Worm (Caenorhabditis elegans) whole organism, L1 larva: Measurements from ENCODE around the gene srh-22.
"Not testable (repeated sequence)": the region's sequence is repeated elsewhere in the genome, so short reads cannot be mapped to it uniquely, and the experiment has no call there.

ENCODE experiments used
- F16B12.6 ChIP-seq: fragments of 150-350 bp; optimal IDR thresholded peaks from 2 replicates; lab custom pipeline; 2014; ENCODE audit warnings: missing biosample characterization, missing genetic modification characterization
- blmp-1 ChIP-seq: fragments of 150-350 bp; optimal IDR thresholded peaks from 2 replicates; lab custom pipeline; 2014; ENCODE audit warnings: missing biosample characterization, missing genetic modification characterization
- ceh-88 ChIP-seq: fragments of 200-800 bp; sonication (Bioruptor generic); IDR thresholded peaks from 2 replicates; pipeline ENCODE4 v1.3.6; 2022; ENCODE audit warnings: missing genetic modification characterization, missing compliant biosample characterization
- ceh-90 ChIP-seq: sonication (generic microtip); optimal IDR thresholded peaks from 2 replicates; lab custom pipeline; 2016; ENCODE audit warnings: missing genetic modification characterization, missing compliant biosample characterization
- ces-1 ChIP-seq: fragments of 150-350 bp; optimal IDR thresholded peaks from 2 replicates; lab custom pipeline; 2014; ENCODE audit warnings: missing biosample characterization, missing genetic modification reagents, missing genetic modification characterization
- dpl-1 ChIP-seq, 3 experiments: fragments of 150-350 bp in 2 of 3; sonication (generic microtip) in 1 of 3; optimal IDR thresholded peaks; 2 replicates each; lab custom pipeline; 2014 to 2017; ENCODE audit warnings: missing biosample characterization in 3 of 3, missing genetic modification characterization in 3 of 3, missing genetic modification reagents in 3 of 3
- efl-1 ChIP-seq, 4 experiments: fragments of 150-350 bp; optimal IDR thresholded peaks in 3 of 4; peaks in 1 of 4; 1 replicate in 1 of 4; 2 replicates in 3 of 4; lab custom pipeline; 2014; ENCODE audit warnings: missing biosample characterization in 2 of 4, missing genetic modification characterization in 2 of 4, missing genetic modification reagents in 2 of 4
- egl-27 ChIP-seq, 2 experiments: fragments of 150-350 bp in 1 of 2; sonication (generic microtip); optimal IDR thresholded peaks; 3 replicates each; lab custom pipeline; 2017 to 2018; ENCODE audit warnings: missing biosample characterization in 2 of 2, missing genetic modification characterization in 2 of 2, missing genetic modification reagents in 2 of 2
- elt-3 ChIP-seq, 6 experiments: fragments of 150-350 bp in 1 of 6; sonication (generic microtip); optimal IDR thresholded peaks; 2 replicates each; lab custom pipeline; 2017 to 2018; ENCODE audit warnings: missing biosample characterization in 6 of 6, missing genetic modification characterization in 6 of 6, inconsistent platforms in 1 of 6
- fkh-4 ChIP-seq: sonication (generic microtip); optimal IDR thresholded peaks from 2 replicates; lab custom pipeline; 2016; ENCODE audit warnings: missing compliant biosample characterization, missing genetic modification characterization, borderline replicate concordance
- fkh-8 ChIP-seq: sonication (generic microtip); optimal IDR thresholded peaks from 2 replicates; lab custom pipeline; 2016; ENCODE audit warnings: mild to moderate bottlenecking, missing genetic modification characterization, missing compliant biosample characterization
- hlh-17 ChIP-seq: fragments of 200-800 bp; sonication (Bioruptor generic); optimal IDR thresholded peaks from 2 replicates; lab custom pipeline; 2018; ENCODE audit warnings: missing genetic modification characterization, mild to moderate bottlenecking, missing compliant biosample characterization, moderate library complexity, borderline replicate concordance
- irx-1 ChIP-seq: sonication (generic microtip); optimal IDR thresholded peaks from 2 replicates; lab custom pipeline; 2016; ENCODE audit warnings: missing genetic modification characterization, missing compliant biosample characterization
- isw-1 ChIP-seq: fragments of 200-800 bp; sonication (Bioruptor generic); IDR thresholded peaks from 2 replicates; pipeline ENCODE4 v1.3.6; 2022; ENCODE audit warnings: missing genetic modification characterization, missing compliant biosample characterization
- lin-14 ChIP-seq: fragments of 200-800 bp; sonication (Bioruptor generic); optimal IDR thresholded peaks from 2 replicates; lab custom pipeline; 2018; ENCODE audit warnings: mild to moderate bottlenecking, missing genetic modification characterization, moderate library complexity, missing compliant biosample characterization
- lin-35 ChIP-seq, 2 experiments: fragments of 150-350 bp; optimal IDR thresholded peaks; 2 replicates each; lab custom pipeline; 2014; ENCODE audit warnings: missing biosample characterization in 2 of 2, missing genetic modification characterization in 2 of 2, missing genetic modification reagents in 2 of 2
- lin-39 ChIP-seq: fragments of 150-350 bp; optimal IDR thresholded peaks from 2 replicates; lab custom pipeline; 2014; ENCODE audit warnings: missing biosample characterization, missing genetic modification reagents, missing genetic modification characterization
- nhr-11 ChIP-seq: fragments of 150-350 bp; optimal IDR thresholded peaks from 2 replicates; lab custom pipeline; 2014; ENCODE audit warnings: missing biosample characterization, missing genetic modification characterization
- nhr-19 ChIP-seq: fragments of 200-800 bp; sonication (Bioruptor generic); conservative IDR thresholded peaks from 2 replicates; pipeline ENCODE4 v1.3.6; 2022; ENCODE audit warnings: missing genetic modification characterization, missing compliant biosample characterization
- nhr-20 ChIP-seq: sonication (generic microtip); optimal IDR thresholded peaks from 2 replicates; lab custom pipeline; 2016; ENCODE audit warnings: mild to moderate bottlenecking, missing genetic modification characterization, missing compliant biosample characterization
- nhr-237 ChIP-seq: fragments of 150-350 bp; optimal IDR thresholded peaks from 2 replicates; lab custom pipeline; 2014; ENCODE audit warnings: missing biosample characterization, missing genetic modification characterization
- nhr-47 ChIP-seq: sonication (generic microtip); optimal IDR thresholded peaks from 2 replicates; lab custom pipeline; 2016; ENCODE audit warnings: mild to moderate bottlenecking, missing genetic modification characterization, moderate library complexity, missing compliant biosample characterization
- nhr-71 ChIP-seq: sonication (generic microtip); optimal IDR thresholded peaks from 2 replicates; lab custom pipeline; 2016; ENCODE audit warnings: mild to moderate bottlenecking, missing genetic modification characterization, moderate library complexity, missing compliant biosample characterization
- nhr-76 ChIP-seq: sonication (generic microtip); optimal IDR thresholded peaks from 2 replicates; lab custom pipeline; 2017; ENCODE audit warnings: missing biosample characterization, missing genetic modification characterization
- nhr-77 ChIP-seq: fragments of 150-350 bp; optimal IDR thresholded peaks from 2 replicates; lab custom pipeline; 2014; ENCODE audit warnings: missing biosample characterization, missing genetic modification characterization
- nhr-84 ChIP-seq: sonication (generic microtip); optimal IDR thresholded peaks from 2 replicates; lab custom pipeline; 2017; ENCODE audit warnings: missing biosample characterization, missing genetic modification characterization
- nhr-85 ChIP-seq: sonication (generic microtip); peaks from one replicate; lab custom pipeline; 2016; ENCODE audit warnings: missing genetic modification characterization, inconsistent platforms, missing compliant biosample characterization
- nhr-90 ChIP-seq: sonication (generic microtip); optimal IDR thresholded peaks from 2 replicates; lab custom pipeline; 2016; ENCODE audit warnings: mild to moderate bottlenecking, missing genetic modification characterization, missing compliant biosample characterization; ENCODE audit not compliant: poor library complexity
- pax-3 ChIP-seq: fragments of 200-800 bp; sonication (Bioruptor generic); optimal IDR thresholded peaks from 2 replicates; lab custom pipeline; 2018; ENCODE audit warnings: mild to moderate bottlenecking, missing genetic modification characterization, moderate library complexity, missing compliant biosample characterization
- skn-1 ChIP-seq: fragments of 150-350 bp; optimal IDR thresholded peaks from 2 replicates; lab custom pipeline; 2014; ENCODE audit warnings: missing biosample characterization, missing genetic modification characterization
- snpc-4 ChIP-seq: fragments of 150-350 bp; optimal IDR thresholded peaks from 2 replicates; lab custom pipeline; 2014; ENCODE audit warnings: missing biosample characterization, missing genetic modification characterization
- snu-23 ChIP-seq: sonication (generic microtip); optimal IDR thresholded peaks from 2 replicates; lab custom pipeline; 2016; ENCODE audit warnings: missing genetic modification characterization, missing compliant biosample characterization
- sox-4 ChIP-seq: sonication (generic microtip); optimal IDR thresholded peaks from 2 replicates; lab custom pipeline; 2016; ENCODE audit warnings: missing genetic modification characterization, missing compliant biosample characterization
- sptf-1 ChIP-seq: fragments of 150-350 bp; optimal IDR thresholded peaks from 2 replicates; lab custom pipeline; 2014; ENCODE audit warnings: missing biosample characterization, missing genetic modification characterization
- swsn-7 ChIP-seq: sonication (generic microtip); optimal IDR thresholded peaks from 2 replicates; lab custom pipeline; 2016; ENCODE audit warnings: missing genetic modification characterization, missing compliant biosample characterization
- tbx-2 ChIP-seq: sonication (generic microtip); optimal IDR thresholded peaks from 2 replicates; lab custom pipeline; 2016; ENCODE audit warnings: missing genetic modification characterization, missing compliant biosample characterization
- unc-130 ChIP-seq: fragments of 150-350 bp; optimal IDR thresholded peaks from 2 replicates; lab custom pipeline; 2017; ENCODE audit warnings: missing biosample characterization, missing genetic modification characterization, inconsistent platforms
- unc-62 ChIP-seq: fragments of 150-350 bp; optimal IDR thresholded peaks from 2 replicates; lab custom pipeline; 2014; ENCODE audit warnings: missing biosample characterization, missing genetic modification reagents, missing genetic modification characterization
- unc-86 ChIP-seq: sonication (generic microtip); optimal IDR thresholded peaks from 2 replicates; lab custom pipeline; 2016; ENCODE audit warnings: missing genetic modification characterization, missing compliant biosample characterization
- xbp-1 ChIP-seq: sonication (generic microtip); optimal IDR thresholded peaks from 2 replicates; lab custom pipeline; 2016; ENCODE audit warnings: missing genetic modification characterization, missing compliant biosample characterization
- ztf-4 ChIP-seq: fragments of 150-350 bp; optimal IDR thresholded peaks from 2 replicates; lab custom pipeline; 2014; ENCODE audit warnings: missing biosample characterization, missing genetic modification characterization

The srh-22 gene

DNA sequence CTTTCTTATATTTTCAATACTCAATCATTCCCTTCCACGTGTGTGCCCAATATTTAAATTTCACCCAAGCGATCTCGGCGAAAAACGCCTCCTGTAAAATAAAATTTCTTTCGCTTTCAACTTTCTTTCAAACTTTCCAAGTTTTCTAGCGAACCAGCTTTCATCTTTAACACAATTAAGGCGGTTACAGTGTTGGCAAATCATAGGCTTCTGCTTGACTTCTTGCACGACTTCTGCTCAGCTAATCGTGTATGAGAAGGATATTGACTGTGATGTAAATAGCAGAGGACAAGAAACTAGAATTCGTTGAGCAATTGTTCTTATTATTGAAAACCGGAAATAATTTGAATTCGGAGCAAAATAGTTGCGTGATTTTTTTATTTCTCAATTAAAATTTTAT lies 30.8 kb upstream of the srh-22 start:
- no peak for TF ChIP-seq sptf-1 (tag; lab: Kevin White, UChicago)
- TF ChIP-seq tbx-2, result no peak
- TF ChIP-seq nhr-77 (tag; lab: Kevin White, UChicago), result no peak
- no peak for TF ChIP-seq sox-4
- no peak for TF ChIP-seq xbp-1 (tag; lab: Kevin White, UChicago)
- no peak for TF ChIP-seq unc-62 (GFP tag; lab: Kevin White, UChicago)
- TF ChIP-seq unc-130 (tag; lab: Kevin White, UChicago), result no peak
- TF ChIP-seq irx-1 (tag; lab: Kevin White, UChicago), result no peak

DNA sequence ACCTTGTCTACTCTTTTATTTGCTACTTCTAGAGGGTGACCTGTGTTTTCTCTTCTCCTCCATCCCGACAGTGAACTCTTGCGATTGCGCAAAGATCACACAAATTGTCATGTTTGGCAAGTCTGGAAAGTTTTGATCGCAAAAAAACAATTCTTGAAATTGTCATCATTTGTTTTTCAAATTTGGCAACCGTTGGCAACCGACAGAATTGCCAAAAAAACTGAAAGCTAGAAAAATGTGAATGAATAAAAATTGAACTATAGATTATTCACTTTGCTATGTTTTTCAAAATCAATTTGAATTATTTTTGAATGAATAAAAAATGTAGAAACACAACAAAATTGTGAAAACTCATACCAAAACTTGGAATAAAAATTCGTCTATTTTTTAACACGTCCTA lies 27.2 kb upstream of the srh-22 start, which contains the start of gene ugt-11:
TSS of gene ugt-11 (minus strand) at position 101 of the 400 bp plus-strand sequence.
- TF ChIP-seq nhr-47 (no peak), nhr-19 (GFP tag; lab: Robert Waterston, UW) (no peak), tbx-2 (no peak), nhr-84 (tag; lab: Kevin White, UChicago) (no peak), lin-39 (no peak)

DNA sequence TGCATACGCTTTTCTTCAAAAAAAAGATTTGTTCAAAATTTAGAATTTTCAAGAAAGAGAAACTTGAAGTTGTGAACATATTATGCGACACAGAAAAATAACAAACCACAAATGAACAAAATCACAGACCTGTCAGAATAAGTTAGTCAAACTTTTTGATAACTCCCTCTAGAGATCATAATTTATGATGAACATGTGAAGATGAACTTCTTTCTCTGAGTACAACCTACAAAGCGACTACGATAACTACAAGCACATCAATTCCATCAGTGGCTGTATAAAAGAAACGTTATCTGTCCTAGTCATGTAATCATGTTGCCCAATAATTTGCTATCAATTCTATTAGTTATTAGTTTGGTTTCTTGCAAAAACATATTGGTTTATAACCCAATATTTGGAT lies 26.4 kb upstream of the srh-22 start, which contains the start of gene ugt-9:
TSS of gene ugt-9 (plus strand) at position 305 of the 400 bp plus-strand sequence.
- TF ChIP-seq nhr-19 (GFP tag; lab: Robert Waterston, UW) (peak; percentile 36), nhr-85 (tag; lab: Kevin White, UChicago) (peak; percentile 84), isw-1 (GFP tag; lab: Robert Waterston, UW) (no peak), lin-35 (GFP tag; optimal IDR thresholded peaks at IDR 0.05; lab: Kevin White, UChicago) (peak in 1 of 2 experiments; percentile 7), snu-23 (GFP tag; lab: Kevin White, UChicago) (peak; percentile 34), ces-1 (GFP tag; lab: Kevin White, UChicago) (no peak), nhr-20 (tag; lab: Kevin White, UChicago) (peak; percentile 72), nhr-71 (tag; lab: Kevin White, UChicago) (peak; percentile 57), nhr-77 (tag; lab: Kevin White, UChicago) (peak; percentile 22), blmp-1 (tag; lab: Kevin White, UChicago) (no peak), nhr-90 (tag; lab: Kevin White, UChicago) (peak; percentile 39), tbx-2 (peak; percentile 41), fkh-4 (tag; lab: Kevin White, UChicago) (no peak), elt-3 (tag; optimal IDR thresholded peaks at IDR 0.05; lab: Kevin White, UChicago) (peak in 3 of 6 experiments; percentile 58 to 84 (median 61)), efl-1 (optimal IDR thresholded peaks at IDR 0.05; lab: Kevin White, UChicago) (no peak), efl-1 (GFP tag; optimal IDR thresholded peaks at IDR 0.05 in 1 of 2; lab: Kevin White, UChicago) (peak in 1 of 2 experiments; percentile 32), nhr-76 (tag; lab: Kevin White, UChicago) (peak; percentile 77), lin-14 (GFP tag; lab: Kevin White, UChicago) (peak; percentile 32)
- TF ChIP-seq, all 84 proteins: peak for 13

DNA sequence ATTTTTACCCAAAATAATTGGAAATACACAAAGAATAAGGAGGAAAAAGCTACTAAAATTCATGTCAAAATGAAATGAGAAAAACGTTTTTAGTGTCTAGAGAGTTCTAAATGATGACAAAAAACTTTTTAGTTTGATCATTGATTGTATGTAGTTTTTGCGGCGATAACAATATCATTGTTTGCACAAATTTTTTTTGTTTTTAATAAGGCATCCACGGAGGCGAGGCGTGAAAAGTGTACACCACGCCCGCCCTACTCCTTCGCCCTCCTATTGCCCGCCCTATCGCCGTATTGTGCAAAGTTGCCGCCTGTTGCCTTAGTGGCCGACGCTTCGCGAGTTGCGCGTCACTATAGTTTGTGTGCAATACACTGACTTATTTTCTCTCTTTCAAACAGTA lies 22.1 kb upstream of the srh-22 start, which contains the start of gene ugt-10:
TSS of gene ugt-10 (minus strand) at position 101 of the 400 bp plus-strand sequence.
- not testable (repeated sequence) for TF ChIP-seq nhr-20 (tag; lab: Kevin White, UChicago); swsn-7; ceh-90 (tag; lab: Kevin White, UChicago)

DNA sequence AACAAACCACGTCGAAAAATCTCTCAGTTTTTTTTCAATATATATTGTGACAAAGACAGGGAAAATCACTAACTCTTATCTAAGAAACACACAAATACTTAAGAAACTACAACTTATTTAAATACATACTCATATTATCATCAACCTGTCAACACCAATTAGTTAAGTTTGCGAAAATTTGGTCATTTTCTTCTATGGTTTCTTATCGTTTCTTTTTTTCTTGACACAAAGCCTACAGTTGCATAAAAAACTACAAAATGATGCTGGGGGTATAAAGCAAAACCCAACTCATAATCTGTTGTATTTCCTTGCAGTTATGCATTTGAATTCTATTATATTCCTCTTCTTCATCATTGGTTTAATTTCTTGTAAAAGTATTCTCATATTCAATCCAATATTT lies 21.1 kb upstream of the srh-22 start, which contains the start of gene ugt-67:
TSS of gene ugt-67 (plus strand) at position 301 of the 400 bp plus-strand sequence.
- no peak for TF ChIP-seq nhr-11 (tag; lab: Kevin White, UChicago)
- no peak for TF ChIP-seq snu-23 (GFP tag; lab: Kevin White, UChicago)
- no peak for TF ChIP-seq nhr-237
- TF ChIP-seq F16B12.6, result no peak
- TF ChIP-seq unc-86 (tag; lab: Kevin White, UChicago), result no peak
- TF ChIP-seq skn-1 (tag; lab: Kevin White, UChicago), result no peak
- no peak for TF ChIP-seq ztf-4 (tag; lab: Kevin White, UChicago)
- no peak for TF ChIP-seq pax-3
- TF ChIP-seq egl-27 (tag; optimal IDR thresholded peaks at IDR 0.05; lab: Kevin White, UChicago), result no peak
- no peak for TF ChIP-seq snpc-4 (tag; lab: Kevin White, UChicago)
- no peak for TF ChIP-seq hlh-17 (GFP tag; lab: Kevin White, UChicago)
- no peak for TF ChIP-seq isw-1 (GFP tag; lab: Robert Waterston, UW)
- TF ChIP-seq fkh-8, result no peak
- TF ChIP-seq nhr-85 (tag; lab: Kevin White, UChicago), result no peak
- TF ChIP-seq ceh-88 (GFP tag; lab: Robert Waterston, UW), result no peak
- TF ChIP-seq xbp-1 (tag; lab: Kevin White, UChicago), result no peak
- no peak for TF ChIP-seq dpl-1 (GFP tag; optimal IDR thresholded peaks at IDR 0.05; lab: Kevin White, UChicago)
- no peak for TF ChIP-seq unc-130 (tag; lab: Kevin White, UChicago)
